Fruit fly (Drosophila melanogaster): ENCODE data around the gene CG10877.

The CG10877 gene

DNA sequence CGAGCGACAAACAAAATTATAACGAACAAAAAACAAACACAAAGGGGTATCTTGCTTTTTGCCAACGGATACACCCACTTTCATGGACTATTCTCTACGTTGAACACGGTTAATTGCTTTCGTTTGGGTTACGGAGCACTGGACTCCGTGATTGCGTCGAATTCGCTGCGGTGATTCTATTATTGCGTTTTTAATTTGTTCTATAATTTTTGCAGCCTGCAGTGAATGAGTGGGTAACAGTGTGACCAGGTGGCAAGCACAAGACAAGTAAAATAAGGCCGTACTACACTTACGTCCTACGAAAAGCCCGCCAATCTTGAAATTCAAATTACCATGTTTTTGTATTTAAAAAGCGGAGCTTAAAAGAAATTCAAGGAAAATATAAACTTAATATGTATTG is 21.7 kb upstream of the CG10877 start, which contains the start of gene CG16953:
CG16953 (minus strand) TSS at position 268 of the 400 bp plus-strand sequence.
- peak; percentile 5 for TF ChIP-seq EcR (GFP tag; optimal IDR thresholded peaks at IDR 0.05)
- TF ChIP-seq CG34367 (tag; optimal IDR thresholded peaks at IDR 0.05): no peak

DNA sequence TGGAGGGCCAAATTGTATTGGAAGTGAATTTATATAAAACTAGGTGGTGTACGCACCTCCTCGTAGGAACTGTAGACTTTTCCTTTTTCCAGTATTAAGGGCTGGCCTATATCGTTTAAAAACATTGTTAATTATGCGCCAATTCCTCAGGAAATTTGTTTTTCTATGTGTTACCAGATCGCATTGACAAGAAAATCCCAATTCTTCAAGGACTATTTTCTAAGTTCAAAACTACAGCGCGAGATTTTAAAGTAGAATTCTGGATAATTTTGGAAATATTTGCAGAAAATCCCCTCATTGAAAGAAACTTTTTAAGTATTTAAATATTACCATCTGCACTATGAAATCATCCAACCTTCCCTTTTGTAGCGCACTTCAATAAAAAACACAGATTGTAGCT is 17.5 kb upstream of the CG10877 start, which contains the start of gene CG34008:
CG34008 (minus strand) TSS at position 147 of the 400 bp plus-strand sequence.
- TF ChIP-seq Pif1A (GFP tag; optimal IDR thresholded peaks at IDR 0.05) (no peak), Ets98B (GFP tag; IDR thresholded peaks at IDR 0.05) (no peak), CG17806 (tag; optimal IDR thresholded peaks at IDR 0.05) (no peak)

DNA sequence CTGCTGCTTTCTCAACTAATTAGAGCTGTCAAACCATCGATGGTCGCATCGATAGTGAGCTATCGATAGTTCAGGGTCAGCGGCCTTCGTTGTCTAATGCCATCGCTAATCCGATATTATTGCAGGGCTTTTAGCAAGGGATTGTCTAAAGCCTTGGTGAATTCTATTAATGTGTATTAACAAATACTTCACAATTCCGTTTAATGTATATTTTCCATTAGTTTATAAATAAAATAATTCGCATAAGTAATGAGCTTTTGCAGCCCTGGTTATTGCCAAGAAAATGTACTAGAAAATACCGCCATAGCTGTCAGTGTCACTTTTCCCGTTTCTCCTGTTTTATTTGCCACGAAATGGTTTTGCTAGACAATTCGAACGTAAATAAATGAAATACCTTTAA is 15.9 kb upstream of the CG10877 start, which contains the start of the genes EloB and Srp14:
EloB (minus strand) TSS at position 35 of the 400 bp plus-strand sequence.
Srp14 (plus strand) TSS at position 300 of the 400 bp plus-strand sequence.
- peak; percentile 78 for TF ChIP-seq Ets98B (GFP tag; IDR thresholded peaks at IDR 0.05)
- peak; percentile 66 for TF ChIP-seq Snoo (tag; optimal IDR thresholded peaks at IDR 0.05)
- TF ChIP-seq EcR (GFP tag; optimal IDR thresholded peaks at IDR 0.05): peak; percentile 98
- TF ChIP-seq CG13204 (GFP tag; optimal IDR thresholded peaks at IDR 0.05): no peak
- TF ChIP-seq CG14655 (GFP tag; optimal IDR thresholded peaks at IDR 0.05): no peak
- TF ChIP-seq CG10348 (GFP tag; IDR thresholded peaks at IDR 0.05): no peak
- TF ChIP-seq CG8159 (tag; optimal IDR thresholded peaks at IDR 0.05): no peak
- TF ChIP-seq CG4496 (GFP tag; IDR thresholded peaks at IDR 0.05): peak; percentile 77
- peak; percentile 64 for TF ChIP-seq CG8301 (tag; optimal IDR thresholded peaks at IDR 0.05)
- peak; percentile 70 for TF ChIP-seq CG17806 (tag; optimal IDR thresholded peaks at IDR 0.05)
- TF ChIP-seq CG32121 (GFP tag; IDR thresholded peaks at IDR 0.05): peak; percentile 66
- TF ChIP-seq CG12605 (GFP tag; IDR thresholded peaks at IDR 0.05): peak; percentile 57; the same call in 1 of the 2 replicates
- TF ChIP-seq gl (tag; optimal IDR thresholded peaks at IDR 0.05): peak; percentile 33
- peak; percentile 78 for TF ChIP-seq CG15710 (tag; optimal IDR thresholded peaks at IDR 0.05)
- TF ChIP-seq Pif1B (GFP tag; optimal IDR thresholded peaks at IDR 0.05): no peak
- peak; percentile 65 for TF ChIP-seq CG9948 (tag; optimal IDR thresholded peaks at IDR 0.05)
- peak; percentile 81 for TF ChIP-seq fd96Ca (GFP tag; IDR thresholded peaks at IDR 0.05)
- peak; percentile 55 for TF ChIP-seq CG34367 (tag; optimal IDR thresholded peaks at IDR 0.05)
- TF ChIP-seq Pif1A (GFP tag; optimal IDR thresholded peaks at IDR 0.05): no peak

DNA sequence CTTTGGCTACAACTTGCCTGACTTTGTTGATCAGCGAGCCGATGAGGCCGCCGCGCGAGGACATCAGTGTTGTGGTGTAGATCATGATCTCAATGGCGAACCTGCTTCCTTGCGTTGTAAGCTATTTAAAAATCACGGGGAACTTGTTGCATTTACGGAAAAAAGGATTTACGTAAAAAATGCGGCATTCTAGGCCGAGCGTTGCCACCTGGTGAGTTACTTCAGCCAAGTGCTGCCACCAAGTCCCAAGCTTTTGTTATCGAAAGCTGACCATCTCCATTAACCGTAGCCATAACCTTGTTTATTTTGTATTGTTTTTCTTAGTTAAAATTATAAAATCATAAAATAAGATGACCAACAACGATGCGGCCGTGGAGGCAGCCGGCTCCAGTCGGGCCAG is 12.9 kb upstream of the CG10877 start, which contains the start of the genes TFAM and CG5412:
TFAM (minus strand) TSS at position 222 of the 400 bp plus-strand sequence.
CG5412 (plus strand) TSS at position 265 of the 400 bp plus-strand sequence.
- no peak for TF ChIP-seq fd96Ca (GFP tag; IDR thresholded peaks at IDR 0.05)
- TF ChIP-seq Snoo (tag; optimal IDR thresholded peaks at IDR 0.05): no peak
- TF ChIP-seq Pif1B (GFP tag; optimal IDR thresholded peaks at IDR 0.05): no peak
- TF ChIP-seq EcR (GFP tag; optimal IDR thresholded peaks at IDR 0.05): peak; percentile 64

DNA sequence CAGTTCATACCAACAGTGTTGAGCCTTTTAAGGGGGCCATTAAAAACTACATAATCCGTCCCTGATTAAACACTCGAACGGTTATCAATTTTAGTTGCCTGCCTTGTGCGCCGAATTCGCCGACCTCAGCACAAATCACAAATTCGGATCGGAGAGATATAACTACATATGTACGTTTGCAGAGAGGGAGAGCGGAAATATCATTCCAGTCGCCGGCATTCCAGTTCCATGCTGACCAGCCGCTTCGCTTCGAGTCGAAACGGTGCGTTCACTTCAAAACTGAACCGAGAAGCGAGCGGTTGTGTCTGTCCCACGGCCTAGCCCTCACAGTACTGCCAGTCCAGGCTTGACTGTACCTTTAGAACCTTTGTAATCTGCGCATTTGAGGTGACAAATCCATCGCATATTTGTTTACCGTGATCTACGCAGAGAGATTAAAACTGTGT is 10.7 kb upstream of the CG10877 start:
- no peak for TF ChIP-seq CG32121 (GFP tag; IDR thresholded peaks at IDR 0.05)
- TF ChIP-seq gl (tag; optimal IDR thresholded peaks at IDR 0.05): no peak
- no peak for TF ChIP-seq CG34367 (tag; optimal IDR thresholded peaks at IDR 0.05)
- TF ChIP-seq CG8301 (tag; optimal IDR thresholded peaks at IDR 0.05): no peak
- TF ChIP-seq Snoo (tag; optimal IDR thresholded peaks at IDR 0.05): no peak
- TF ChIP-seq Pif1A (GFP tag; optimal IDR thresholded peaks at IDR 0.05): no peak
- no peak for TF ChIP-seq CG14655 (GFP tag; optimal IDR thresholded peaks at IDR 0.05)
- no peak for TF ChIP-seq CG9948 (tag; optimal IDR thresholded peaks at IDR 0.05)
- no peak for TF ChIP-seq CG12605 (GFP tag; IDR thresholded peaks at IDR 0.05)
- no peak for TF ChIP-seq EcR (GFP tag; optimal IDR thresholded peaks at IDR 0.05)

DNA sequence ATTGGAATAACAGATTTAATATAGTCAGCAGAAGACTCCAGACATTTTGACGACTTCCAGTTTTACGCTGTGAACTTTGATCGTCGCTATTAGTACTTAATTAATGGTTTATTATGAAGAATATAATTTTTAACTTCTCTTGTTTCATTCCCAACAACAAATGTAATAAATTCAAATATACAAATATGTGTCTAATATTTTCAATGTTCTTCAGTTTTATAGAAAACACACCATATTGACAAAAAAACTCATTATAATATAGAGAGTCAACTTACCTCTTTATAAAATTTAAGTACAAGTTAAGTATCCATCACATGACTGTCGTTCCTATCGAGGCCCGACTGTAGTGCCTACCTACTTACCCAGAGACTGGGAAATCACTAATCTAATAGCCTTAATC is 9.5 kb upstream of the CG10877 start:
- TF ChIP-seq CG4496 (GFP tag; IDR thresholded peaks at IDR 0.05): no peak
- TF ChIP-seq Pif1A (GFP tag; optimal IDR thresholded peaks at IDR 0.05): no peak
- TF ChIP-seq CG9948 (tag; optimal IDR thresholded peaks at IDR 0.05): no peak
- TF ChIP-seq EcR (GFP tag; optimal IDR thresholded peaks at IDR 0.05): no peak

DNA sequence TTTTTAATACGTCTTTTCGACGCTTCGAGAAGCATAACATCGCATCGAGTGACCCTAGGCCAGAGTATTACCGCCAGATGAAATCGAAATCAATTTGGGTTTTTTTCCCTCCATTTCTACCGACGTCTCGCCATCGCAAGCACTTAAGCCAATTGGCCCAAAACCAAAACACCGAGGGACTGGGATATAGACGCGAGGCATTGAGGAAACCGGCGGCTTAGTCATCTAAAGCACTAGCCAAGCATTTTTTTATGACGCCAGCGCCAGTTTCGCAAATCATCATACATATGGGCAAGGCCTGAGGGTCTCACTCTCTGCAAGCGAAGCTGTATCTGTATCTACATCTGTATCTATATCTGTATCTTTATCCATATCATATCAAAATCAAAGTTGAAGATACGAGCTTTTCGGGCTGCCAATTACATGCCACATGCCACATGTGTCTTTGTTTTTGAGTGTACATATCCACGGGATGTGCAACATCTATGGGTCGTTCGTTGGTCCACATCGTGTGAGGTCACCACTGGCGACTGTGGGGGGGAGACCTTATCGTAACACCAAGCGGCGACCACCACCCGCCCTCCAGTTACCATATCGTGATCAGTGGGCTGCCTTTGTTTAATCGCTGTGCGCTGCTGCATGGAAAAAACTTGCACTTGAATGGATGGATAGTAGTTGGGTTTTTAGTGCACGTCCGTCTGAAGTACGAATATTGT is 3.8 kb upstream of the CG10877 start:
- TF ChIP-seq gl (tag; optimal IDR thresholded peaks at IDR 0.05): no peak
- no peak for TF ChIP-seq CG14655 (GFP tag; optimal IDR thresholded peaks at IDR 0.05)
- peak; percentile 39 for TF ChIP-seq EcR (GFP tag; optimal IDR thresholded peaks at IDR 0.05)
- TF ChIP-seq CG8159 (tag; optimal IDR thresholded peaks at IDR 0.05): no peak
- no peak for TF ChIP-seq CG15710 (tag; optimal IDR thresholded peaks at IDR 0.05)
- 0 out of 3 replicates have a peak, but pooled peaks have one; percentile 7 for TF ChIP-seq CG4496 (GFP tag; IDR thresholded peaks at IDR 0.05)

DNA sequence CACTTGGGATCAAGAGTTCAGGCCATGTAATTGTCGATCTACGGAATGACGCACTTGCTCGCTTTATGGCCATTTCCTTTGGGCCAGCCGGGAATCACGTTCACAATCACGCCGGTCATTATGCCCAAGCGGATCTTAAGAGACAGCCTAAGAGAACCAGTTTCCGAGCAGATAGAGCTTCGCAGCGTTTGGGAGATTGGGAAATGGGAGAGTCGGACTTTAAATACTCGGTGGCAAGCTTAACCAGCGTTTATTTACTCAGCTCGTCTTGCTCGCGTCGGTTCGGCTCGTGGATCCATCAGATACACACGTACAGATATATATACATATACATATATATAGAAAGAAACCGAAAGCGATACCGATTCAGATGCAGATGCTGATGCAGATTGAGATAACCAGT is 1.7 kb upstream of the CG10877 start:
- TF ChIP-seq EcR (GFP tag; optimal IDR thresholded peaks at IDR 0.05) (peak; percentile 54), CG32121 (GFP tag; IDR thresholded peaks at IDR 0.05) (0 out of 2 replicates have a peak, but pooled peaks have one; percentile 23), Pif1A (GFP tag; optimal IDR thresholded peaks at IDR 0.05) (peak; percentile 21), CG10348 (GFP tag; IDR thresholded peaks at IDR 0.05) (no peak), rn (GFP tag; IDR thresholded peaks at IDR 0.05) (no peak), Snoo (tag; optimal IDR thresholded peaks at IDR 0.05) (peak; percentile 18), CG9948 (tag; optimal IDR thresholded peaks at IDR 0.05) (no peak), D1 (tag; optimal IDR thresholded peaks at IDR 0.05) (no peak), Ets98B (GFP tag; IDR thresholded peaks at IDR 0.05) (peak; percentile 54; the same call in 1 of the 2 replicates), CG13204 (GFP tag; optimal IDR thresholded peaks at IDR 0.05) (no peak), CG15710 (tag; optimal IDR thresholded peaks at IDR 0.05) (no peak), gl (tag; optimal IDR thresholded peaks at IDR 0.05) (no peak), CG34367 (tag; optimal IDR thresholded peaks at IDR 0.05) (no peak), CG8159 (tag; optimal IDR thresholded peaks at IDR 0.05) (no peak), CG14655 (GFP tag; optimal IDR thresholded peaks at IDR 0.05) (peak; percentile 16), Pif1B (GFP tag; optimal IDR thresholded peaks at IDR 0.05) (peak; percentile 68), CG12605 (GFP tag; IDR thresholded peaks at IDR 0.05) (no peak), CG8301 (tag; optimal IDR thresholded peaks at IDR 0.05) (no peak), CG4496 (GFP tag; IDR thresholded peaks at IDR 0.05) (0 out of 3 replicates have a peak, but pooled peaks have one; percentile 30), fd96Ca (GFP tag; IDR thresholded peaks at IDR 0.05) (no peak; the same call in 2 of the 3 replicates), CG17806 (tag; optimal IDR thresholded peaks at IDR 0.05) (no peak)
